Worm (Caenorhabditis elegans) whole organism, L4 larva: ENCODE data around the gene pha-1.

Experiments used
- D1046.2 ChIP-seq: fragments of 200-800 bp; sonication (Bioruptor generic); IDR thresholded peaks from 2 replicates; pipeline ENCODE4 v1.3.6; 2022; ENCODE audit warnings: missing genetic modification characterization, missing compliant biosample characterization
- F26F4.8 ChIP-seq: fragments of 200-800 bp; sonication (Bioruptor generic); conservative IDR thresholded peaks from 2 replicates; pipeline ENCODE4 v1.3.6; 2022; ENCODE audit warnings: missing genetic modification characterization, missing compliant biosample characterization
- F44E2.7 ChIP-seq: fragments of 200-800 bp; sonication (Bioruptor generic); IDR thresholded peaks from 2 replicates; pipeline ENCODE4 v2.1.2; 2022; ENCODE audit warnings: missing genetic modification characterization, missing compliant biosample characterization
- F49E8.2 ChIP-seq: sonication (generic microtip); optimal IDR thresholded peaks from 2 replicates; lab custom pipeline; 2016; ENCODE audit warnings: missing compliant biosample characterization, mild to moderate bottlenecking, missing genetic modification characterization, borderline replicate concordance
- R02D3.7 ChIP-seq: fragments of 150-350 bp; sonication (generic microtip); optimal IDR thresholded peaks from 3 replicates; lab custom pipeline; 2014; ENCODE audit warnings: missing biosample characterization, missing genetic modification characterization
- Y105C5A.15 ChIP-seq: fragments of 200-800 bp; sonication (Bioruptor generic); IDR thresholded peaks from 2 replicates; pipeline ENCODE4 v1.3.6; 2022; ENCODE audit warnings: missing genetic modification characterization, missing compliant biosample characterization
- Y48G9A.11 ChIP-seq: fragments of 200-800 bp; sonication (Bioruptor generic); IDR thresholded peaks from 2 replicates; pipeline ENCODE4 v1.3.6; 2022; ENCODE audit warnings: missing genetic modification reagents, missing genetic modification characterization, missing compliant biosample characterization
- ZK546.5 ChIP-seq, 2 experiments: sonication (generic microtip); optimal IDR thresholded peaks; 2 replicates each; lab custom pipeline; 2017; ENCODE audit warnings: missing biosample characterization in 2 of 2, missing genetic modification characterization in 2 of 2
- aly-2 ChIP-seq: sonication (generic microtip); optimal IDR thresholded peaks from 2 replicates; lab custom pipeline; 2018; ENCODE audit warnings: missing biosample characterization, missing genetic modification characterization
- arid-1 ChIP-seq: fragments of 200-800 bp; sonication (Bioruptor generic); conservative IDR thresholded peaks from 2 replicates; pipeline ENCODE4 v1.3.6; 2022; ENCODE audit warnings: missing genetic modification reagents, missing genetic modification characterization, missing compliant biosample characterization
- attf-4 ChIP-seq: sonication (generic microtip); optimal IDR thresholded peaks from 3 replicates; lab custom pipeline; 2017; ENCODE audit warnings: missing biosample characterization, missing genetic modification characterization
- ceh-44 ChIP-seq: fragments of 200-800 bp; sonication (Bioruptor generic); IDR thresholded peaks from 2 replicates; pipeline ENCODE4 v1.3.6; 2022; ENCODE audit warnings: missing genetic modification reagents, missing genetic modification characterization, missing compliant biosample characterization
- ceh-62 ChIP-seq: sonication (generic microtip); optimal IDR thresholded peaks from 2 replicates; lab custom pipeline; 2017; ENCODE audit warnings: missing biosample characterization, missing genetic modification characterization
- ceh-82 ChIP-seq: sonication (generic microtip); optimal IDR thresholded peaks from 2 replicates; lab custom pipeline; 2017; ENCODE audit warnings: missing biosample characterization, missing genetic modification characterization
- ces-1 ChIP-seq: fragments of 150-350 bp; sonication (generic microtip); optimal IDR thresholded peaks from 4 replicates; lab custom pipeline; 2014; ENCODE audit warnings: missing biosample characterization, missing genetic modification reagents, missing genetic modification characterization
- cey-2 ChIP-seq: sonication (generic microtip); optimal IDR thresholded peaks from 3 replicates; lab custom pipeline; 2017; ENCODE audit warnings: missing genetic modification characterization, mild to moderate bottlenecking, missing compliant biosample characterization, antibody characterized with exemption, borderline replicate concordance; ENCODE audit not compliant: insufficient read depth
- daf-19 ChIP-seq: fragments of 200-800 bp; sonication (Bioruptor generic); conservative IDR thresholded peaks from 2 replicates; pipeline ENCODE4 v1.3.6; 2022; ENCODE audit warnings: missing genetic modification characterization, missing compliant biosample characterization
- egl-43 ChIP-seq: fragments of 200-800 bp; sonication (Bioruptor generic); IDR thresholded peaks from 2 replicates; pipeline ENCODE4 v1.3.6; 2022; ENCODE audit warnings: missing genetic modification reagents, missing genetic modification characterization, missing compliant biosample characterization
- fkh-10 ChIP-seq: fragments of 150-350 bp; optimal IDR thresholded peaks from 2 replicates; lab custom pipeline; 2014; ENCODE audit warnings: missing biosample characterization, missing genetic modification reagents, missing genetic modification characterization
- fos-1 ChIP-seq: fragments of 150-350 bp; optimal IDR thresholded peaks from 2 replicates; lab custom pipeline; 2014; ENCODE audit warnings: missing biosample characterization, missing genetic modification characterization
- gei-8 ChIP-seq: fragments of 200-800 bp; sonication (Bioruptor generic); optimal IDR thresholded peaks from 2 replicates; lab custom pipeline; 2018; ENCODE audit warnings: mild to moderate bottlenecking, missing genetic modification characterization, missing compliant biosample characterization
- hlh-11 ChIP-seq: fragments of 200-800 bp; sonication (Bioruptor generic); optimal IDR thresholded peaks from 2 replicates; lab custom pipeline; 2018; ENCODE audit warnings: mild to moderate bottlenecking, missing genetic modification characterization, missing compliant biosample characterization
- hlh-30 ChIP-seq: sonication (generic microtip); optimal IDR thresholded peaks from 2 replicates; lab custom pipeline; 2017; ENCODE audit warnings: antibody characterized with exemption, mild to moderate bottlenecking, missing genetic modification characterization, missing compliant biosample characterization; ENCODE audit not compliant: insufficient read depth
- jun-1 ChIP-seq: fragments of 150-350 bp; optimal IDR thresholded peaks from 2 replicates; lab custom pipeline; 2014; ENCODE audit warnings: missing biosample characterization, missing genetic modification reagents, missing genetic modification characterization
- lin-1 ChIP-seq: fragments of 200-800 bp; sonication (Bioruptor generic); IDR thresholded peaks from 2 replicates; pipeline ENCODE4 v1.3.6; 2022; ENCODE audit warnings: missing genetic modification reagents, missing genetic modification characterization, missing compliant biosample characterization
- lin-29 ChIP-seq: fragments of 200-800 bp; sonication (Bioruptor generic); IDR thresholded peaks from 2 replicates; pipeline ENCODE4 v1.3.6; 2022; ENCODE audit warnings: missing genetic modification reagents, missing genetic modification characterization, missing compliant biosample characterization
- lin-39 ChIP-seq: fragments of 150-350 bp; optimal IDR thresholded peaks from 2 replicates; lab custom pipeline; 2014; ENCODE audit warnings: missing biosample characterization, missing genetic modification reagents, missing genetic modification characterization
- madf-9 ChIP-seq: fragments of 200-800 bp; sonication (Bioruptor generic); conservative IDR thresholded peaks from 2 replicates; pipeline ENCODE4 v1.3.6; 2022; ENCODE audit warnings: missing genetic modification reagents, missing genetic modification characterization, missing compliant biosample characterization
- mdl-1 ChIP-seq, 2 experiments: fragments of 150-350 bp in 1 of 2; sonication (generic microtip) in 1 of 2; optimal IDR thresholded peaks; 2 replicates each; lab custom pipeline; 2014 to 2017; ENCODE audit warnings: missing biosample characterization in 2 of 2, missing genetic modification characterization in 2 of 2
- mdt-29 ChIP-seq: fragments of 200-800 bp; sonication (Bioruptor generic); IDR thresholded peaks from 2 replicates; pipeline ENCODE4 v1.3.6; 2022; ENCODE audit warnings: missing genetic modification reagents, missing genetic modification characterization, missing compliant biosample characterization
- mxl-2 ChIP-seq: fragments of 200-800 bp; sonication (Bioruptor generic); conservative IDR thresholded peaks from 2 replicates; pipeline ENCODE4 v1.3.6; 2022; ENCODE audit warnings: missing genetic modification reagents, missing genetic modification characterization, missing compliant biosample characterization
- nhr-102 ChIP-seq: sonication (generic microtip); optimal IDR thresholded peaks from 2 replicates; lab custom pipeline; 2016; ENCODE audit warnings: mild to moderate bottlenecking, missing genetic modification characterization, moderate library complexity, missing compliant biosample characterization
- nhr-11 ChIP-seq: fragments of 150-350 bp; optimal IDR thresholded peaks from 2 replicates; lab custom pipeline; 2014; ENCODE audit warnings: missing biosample characterization, missing genetic modification characterization
- nhr-28 ChIP-seq: fragments of 150-350 bp; optimal IDR thresholded peaks from 2 replicates; lab custom pipeline; 2014; ENCODE audit warnings: missing biosample characterization, missing genetic modification characterization
- nhr-42 ChIP-seq: fragments of 200-800 bp; sonication (Bioruptor generic); IDR thresholded peaks from 2 replicates; pipeline ENCODE4 v1.3.6; 2022; ENCODE audit warnings: missing genetic modification characterization, missing compliant biosample characterization
- nhr-6 ChIP-seq: fragments of 150-350 bp; optimal IDR thresholded peaks from 2 replicates; lab custom pipeline; 2014; ENCODE audit warnings: missing biosample characterization, missing genetic modification characterization
- nhr-76 ChIP-seq: fragments of 150-350 bp; optimal IDR thresholded peaks from 2 replicates; lab custom pipeline; 2014; ENCODE audit warnings: missing biosample characterization, missing genetic modification characterization
- php-3 ChIP-seq: fragments of 200-800 bp; sonication (Bioruptor generic); IDR thresholded peaks from 2 replicates; pipeline ENCODE4 v1.3.6; 2022; ENCODE audit warnings: missing genetic modification reagents, missing genetic modification characterization, missing compliant biosample characterization
- saeg-2 ChIP-seq: fragments of 200-800 bp; sonication (Bioruptor generic); IDR thresholded peaks from 2 replicates; pipeline ENCODE4 v1.3.6; 2022; ENCODE audit warnings: missing genetic modification reagents, missing genetic modification characterization, missing compliant biosample characterization
- sdz-12 ChIP-seq: fragments of 200-800 bp; sonication (Bioruptor generic); optimal IDR thresholded peaks from 2 replicates; lab custom pipeline; 2018; ENCODE audit warnings: mild to moderate bottlenecking, missing genetic modification characterization, missing compliant biosample characterization
- set-16 ChIP-seq: fragments of 200-800 bp; sonication (Bioruptor generic); IDR thresholded peaks from 2 replicates; pipeline ENCODE4 v1.3.6; 2022; ENCODE audit warnings: missing genetic modification reagents, missing genetic modification characterization, missing compliant biosample characterization
- spr-1 ChIP-seq: sonication (generic microtip); optimal IDR thresholded peaks from 2 replicates; lab custom pipeline; 2016; ENCODE audit warnings: mild to moderate bottlenecking, missing genetic modification characterization, missing compliant biosample characterization
- spr-3 ChIP-seq: fragments of 200-800 bp; sonication (Bioruptor generic); optimal IDR thresholded peaks from 2 replicates; lab custom pipeline; 2018; ENCODE audit warnings: mild to moderate bottlenecking, missing genetic modification characterization, missing compliant biosample characterization
- unc-130 ChIP-seq: sonication (generic microtip); optimal IDR thresholded peaks from 2 replicates; lab custom pipeline; 2016; ENCODE audit warnings: missing genetic modification reagents, missing genetic modification characterization, missing compliant biosample characterization
- unc-62 ChIP-seq, 3 experiments: fragments of 150-350 bp in 1 of 3; sonication (generic microtip); optimal IDR thresholded peaks in 2 of 3; peaks in 1 of 3; 1 replicate in 1 of 3; 2 replicates in 2 of 3; lab custom pipeline; 2014 to 2017; ENCODE audit warnings: missing biosample characterization in 3 of 3, missing genetic modification characterization in 3 of 3, missing genetic modification reagents in 3 of 3, missing genotype in 1 of 3
- vab-7 ChIP-seq: fragments of 200-800 bp; sonication (Bioruptor generic); IDR thresholded peaks from 2 replicates; pipeline ENCODE4 v1.3.6; 2022; ENCODE audit warnings: missing genetic modification reagents, missing genetic modification characterization, missing compliant biosample characterization
- zfp-2 ChIP-seq: sonication (generic microtip); optimal IDR thresholded peaks from 2 replicates; lab custom pipeline; 2016; ENCODE audit warnings: mild to moderate bottlenecking, missing genetic modification characterization, missing compliant biosample characterization
- zfp-3 ChIP-seq: fragments of 200-800 bp; sonication (Bioruptor generic); conservative IDR thresholded peaks from 2 replicates; pipeline ENCODE4 v1.3.6; 2022; ENCODE audit warnings: missing genetic modification reagents, missing genetic modification characterization, missing compliant biosample characterization
- zip-11 ChIP-seq: fragments of 200-800 bp; sonication (Bioruptor generic); IDR thresholded peaks from 2 replicates; pipeline ENCODE4 v1.3.6; 2022; ENCODE audit warnings: missing genetic modification characterization, missing compliant biosample characterization
- ztf-7 ChIP-seq: fragments of 150-350 bp; optimal IDR thresholded peaks from 2 replicates; lab custom pipeline; 2014; ENCODE audit warnings: missing biosample characterization, missing genetic modification characterization

pha-1 gene

ce11 chrIII:11090870-11091386 is 40.6 kb upstream of the pha-1 start (continued):
- TF ChIP-seq nhr-76 (tag; lab: Kevin White, UChicago) = no peak
- TF ChIP-seq saeg-2 (GFP tag; lab: Robert Waterston, UW) = peak; percentile 64; the same call in 1 of the 2 replicates
- TF ChIP-seq ceh-44 (GFP tag; lab: Robert Waterston, UW) = peak; percentile 57; the same call in 1 of the 2 replicates
- no peak for TF ChIP-seq zfp-2 (tag; lab: Kevin White, UChicago)
- TF ChIP-seq nhr-28 (tag; lab: Kevin White, UChicago) = no peak
- TF ChIP-seq vab-7 (GFP tag; lab: Robert Waterston, UW) = peak; percentile 55; the same call in 1 of the 2 replicates
- no peak for TF ChIP-seq F44E2.7
- no peak for TF ChIP-seq aly-2 (tag; lab: Kevin White, UChicago)
- no peak for TF ChIP-seq nhr-6 (tag; lab: Kevin White, UChicago)
- no peak for TF ChIP-seq lin-29 (GFP tag; lab: Robert Waterston, UW)
- peak; percentile 82 for TF ChIP-seq set-16 (GFP tag; lab: Robert Waterston, UW)
- TF ChIP-seq Y48G9A.11 (GFP tag; lab: Robert Waterston, UW) = peak; percentile 72
- TF ChIP-seq gei-8 = no peak
- peak; percentile 44 for TF ChIP-seq spr-1
- no peak for TF ChIP-seq lin-39 (tag; lab: Kevin White, UChicago)
- TF ChIP-seq unc-62 (GFP tag; optimal IDR thresholded peaks at IDR 0.05 in 1 of 2; lab: Kevin White, UChicago) = no peak
- no peak for TF ChIP-seq unc-62 (tag; optimal IDR thresholded peaks at IDR 0.05; lab: Kevin White, UChicago)
- no peak for TF ChIP-seq mdl-1 (tag; optimal IDR thresholded peaks at IDR 0.05; lab: Kevin White, UChicago)
- TF ChIP-seq D1046.2 (GFP tag; lab: Robert Waterston, UW) = no peak
- TF ChIP-seq php-3 = peak; percentile 21; the same call in 1 of the 2 replicates
- no peak for TF ChIP-seq hlh-11 (tag; lab: Kevin White, UChicago)
- no peak for TF ChIP-seq jun-1 (tag; lab: Kevin White, UChicago)
- peak; percentile 56 for TF ChIP-seq arid-1
- TF ChIP-seq nhr-102 (tag; lab: Kevin White, UChicago) = peak; percentile 41
- TF ChIP-seq zip-11 (GFP tag; lab: Robert Waterston, UW) = no peak
- TF ChIP-seq sdz-12 (GFP tag; lab: Kevin White, UChicago) = peak; percentile 45
- no peak for TF ChIP-seq fkh-10 (GFP tag; lab: Kevin White, UChicago)
- TF ChIP-seq ceh-82 (tag; lab: Kevin White, UChicago) = no peak
- no peak for TF ChIP-seq spr-3 (GFP tag; lab: Kevin White, UChicago)
- no peak for TF ChIP-seq Y105C5A.15 (GFP tag; lab: Robert Waterston, UW)
- no peak for TF ChIP-seq fos-1 (tag; lab: Kevin White, UChicago)
- no peak for TF ChIP-seq ztf-7 (tag; lab: Kevin White, UChicago)
- TF ChIP-seq ces-1 (GFP tag; lab: Kevin White, UChicago) = no peak
- no peak for TF ChIP-seq unc-130 (GFP tag; lab: Kevin White, UChicago)
- TF ChIP-seq R02D3.7 (tag; lab: Kevin White, UChicago) = no peak
- peak; percentile 78 for TF ChIP-seq mdt-29 (GFP tag; lab: Robert Waterston, UW)
- 0 out of 2 replicates have a peak, but pooled peaks have one; percentile 39 for TF ChIP-seq F26F4.8 (GFP tag; lab: Robert Waterston, UW)
- no peak for TF ChIP-seq zfp-3
- peak; percentile 88 for TF ChIP-seq F49E8.2 (tag; lab: Kevin White, UChicago)
- TF ChIP-seq ceh-62 (tag; lab: Kevin White, UChicago) = no peak
- TF ChIP-seq ZK546.5 (tag; optimal IDR thresholded peaks at IDR 0.05; lab: Kevin White, UChicago) = no peak
- no peak for TF ChIP-seq hlh-30 (tag; lab: Kevin White, UChicago)
- no peak for TF ChIP-seq madf-9 (GFP tag; lab: Robert Waterston, UW)
- no peak for TF ChIP-seq cey-2
- peak; percentile 60; the same call in 1 of the 2 replicates for TF ChIP-seq daf-19 (GFP tag; lab: Robert Waterston, UW)
- no peak for TF ChIP-seq nhr-11
- TF ChIP-seq mxl-2 (GFP tag; lab: Robert Waterston, UW) = no peak
- TF ChIP-seq attf-4 (tag; lab: Kevin White, UChicago) = no peak
- peak; percentile 61; the same call in 1 of the 2 replicates for TF ChIP-seq nhr-42 (GFP tag; lab: Robert Waterston, UW)
- 0 out of 2 replicates have a peak, but pooled peaks have one; percentile 40 for TF ChIP-seq lin-1
- TF ChIP-seq egl-43 (GFP tag; lab: Robert Waterston, UW) = peak; percentile 81
